Worm (Caenorhabditis elegans): Measurements from ENCODE around the gene H03E18.2.

DNA sequence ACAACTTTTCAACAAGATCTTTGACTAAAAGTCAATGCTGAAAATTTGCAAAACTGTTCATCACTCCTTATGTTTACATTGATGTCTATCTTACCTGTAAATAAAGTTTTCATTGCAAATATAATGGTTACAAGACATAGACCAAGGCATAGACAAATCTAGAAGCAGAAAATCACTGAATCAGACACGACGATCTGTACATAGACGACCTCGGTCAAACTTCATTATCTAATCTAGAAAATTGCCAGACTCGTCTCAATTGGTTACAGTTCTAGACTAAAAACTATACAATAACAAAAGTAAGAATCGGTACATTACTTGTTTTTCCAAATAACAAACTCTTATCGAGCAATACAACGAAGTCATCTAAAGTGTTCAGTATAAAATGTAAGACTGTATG is 19.4 kb downstream of the H03E18.2 start, which contains the start of gene grd-4:
- TF ChIP-seq nfya-1 (tag; optimal IDR thresholded peaks at IDR 0.05) (no peak), hlh-30 (tag; optimal IDR thresholded peaks at IDR 0.05; ENCODE audit: insufficient read depth) (no peak), pha-4 (tag; optimal IDR thresholded peaks at IDR 0.05) (no peak), sdc-2 (tag; optimal IDR thresholded peaks at IDR 0.05) (no peak), unc-55 (GFP tag; optimal IDR thresholded peaks at IDR 0.05) (no peak), nhr-11 (tag; optimal IDR thresholded peaks at IDR 0.05) (no peak), unc-3 (GFP tag; conservative IDR thresholded peaks at IDR 0.05) (no peak), unc-3 (tag; optimal IDR thresholded peaks at IDR 0.05) (no peak), hlh-6 (tag; optimal IDR thresholded peaks at IDR 0.05) (no peak), sox-2 (GFP tag; IDR thresholded peaks at IDR 0.05) (no peak), che-1 (tag; optimal IDR thresholded peaks at IDR 0.05) (no peak), hlh-15 (tag; optimal IDR thresholded peaks at IDR 0.05) (no peak), dve-1 (tag; optimal IDR thresholded peaks at IDR 0.05) (no peak), C08G9.2 (tag; optimal IDR thresholded peaks at IDR 0.05) (no peak), nhr-232 (tag; optimal IDR thresholded peaks at IDR 0.05) (no peak)
